Fruit fly (Drosophila melanogaster): ENCODE measurements around the gene Pus7.

DNA sequence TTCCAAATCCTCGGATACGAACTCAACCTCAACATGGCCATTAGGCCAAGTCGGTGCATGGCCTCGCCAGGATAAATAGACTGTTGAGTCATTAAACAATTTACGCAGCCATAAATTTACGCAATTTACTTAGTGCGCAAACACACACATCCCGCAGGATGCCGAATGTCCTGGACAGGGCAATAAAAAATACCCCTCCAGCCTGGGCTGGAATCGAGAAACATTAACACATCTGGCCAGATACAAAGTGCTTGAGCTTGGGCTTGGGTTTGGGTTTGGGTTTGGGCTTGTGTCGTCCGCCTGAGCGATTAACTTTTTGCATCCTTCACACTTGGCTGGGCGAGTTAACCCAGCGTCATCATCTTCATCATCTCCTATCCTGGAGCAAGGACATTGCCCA lies 31.9 kb downstream of the Pus7 start:
- TF ChIP-seq CG5204 (GFP tag; optimal IDR thresholded peaks at IDR 0.05), result no peak
- no peak for TF ChIP-seq kay (GFP tag; ENCODE audit: borderline replicate concordance)
- no peak for TF ChIP-seq pad (GFP tag; optimal IDR thresholded peaks at IDR 0.05)
- TF ChIP-seq tj (GFP tag; optimal IDR thresholded peaks at IDR 0.05), result no peak
- TF ChIP-seq bab1 (GFP tag; optimal IDR thresholded peaks at IDR 0.05), result no peak
- no peak for TF ChIP-seq ovo (GFP tag; optimal IDR thresholded peaks at IDR 0.05)
- no peak for TF ChIP-seq CG1620 (GFP tag; optimal IDR thresholded peaks at IDR 0.05)

Data from whole organism, adult.